Worm (Caenorhabditis elegans): Measurements from ENCODE around the gene F44D12.10.

ce11 chrIV:9989416-9989815, 47.5 kb downstream of the F44D12.10 start:
- TF ChIP-seq unc-39 (tag; optimal IDR thresholded peaks at IDR 0.05) (no peak), nhr-12 (tag; optimal IDR thresholded peaks at IDR 0.05) (no peak), nhr-76 (tag; optimal IDR thresholded peaks at IDR 0.05) (no peak), snpc-4 (tag; optimal IDR thresholded peaks at IDR 0.05) (no peak), nhr-237 (tag; optimal IDR thresholded peaks at IDR 0.05) (no peak), ceh-83 (GFP tag; optimal IDR thresholded peaks at IDR 0.05) (no peak), ceh-39 (tag; optimal IDR thresholded peaks at IDR 0.05) (no peak), ztf-11 (tag; optimal IDR thresholded peaks at IDR 0.05) (no peak), ces-1 (GFP tag; optimal IDR thresholded peaks at IDR 0.05) (no peak), lin-13 (tag; optimal IDR thresholded peaks at IDR 0.05) (no peak), unc-62 (GFP tag; optimal IDR thresholded peaks at IDR 0.05) (no peak), lsy-2 (tag; optimal IDR thresholded peaks at IDR 0.05) (no peak), ceh-43 (GFP tag; optimal IDR thresholded peaks at IDR 0.05) (no peak)

All from whole organism, mixed stage, embryonic.